Worm (Caenorhabditis elegans): ENCODE results near the gene lurp-3.

DNA sequence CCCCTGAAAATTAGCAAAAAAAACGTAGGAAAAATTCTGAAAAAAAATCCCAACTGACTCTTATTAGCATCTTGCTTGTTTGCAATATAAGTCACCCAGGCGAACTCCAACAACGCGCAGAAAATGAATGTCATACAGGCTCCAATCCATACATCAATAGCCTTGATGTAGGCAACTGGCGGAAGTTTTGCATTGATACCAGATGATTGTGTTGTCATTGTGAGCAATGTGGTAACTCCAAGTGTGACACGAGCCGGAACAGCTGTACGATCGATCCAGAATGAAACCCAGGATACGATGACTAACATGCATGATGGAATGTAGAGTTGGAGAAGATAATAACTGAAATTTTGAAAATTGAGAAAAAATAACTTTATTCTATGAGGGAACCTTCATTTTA lies 43.7 kb downstream of the lurp-3 start:
- TF ChIP-seq nhr-90 (tag; optimal IDR thresholded peaks at IDR 0.05; ENCODE audit: poor library complexity) (no peak), unc-130 (tag; optimal IDR thresholded peaks at IDR 0.05) (no peak), alr-1 (tag; optimal IDR thresholded peaks at IDR 0.05; ENCODE audit: borderline replicate concordance) (no peak), lsy-2 (tag; optimal IDR thresholded peaks at IDR 0.05) (no peak), efl-1 (optimal IDR thresholded peaks at IDR 0.05) (no peak), efl-1 (GFP tag; optimal IDR thresholded peaks at IDR 0.05 in 1 of 2) (no peak), ztf-4 (tag; optimal IDR thresholded peaks at IDR 0.05) (no peak), lir-3 (tag; optimal IDR thresholded peaks at IDR 0.05; ENCODE audit: poor library complexity) (no peak), snpc-4 (tag; optimal IDR thresholded peaks at IDR 0.05) (no peak), lin-39 (tag; optimal IDR thresholded peaks at IDR 0.05) (no peak), nhr-76 (tag; optimal IDR thresholded peaks at IDR 0.05) (no peak), irx-1 (tag; optimal IDR thresholded peaks at IDR 0.05) (no peak)
